Fruit fly (Drosophila melanogaster) Kc167 (cell line): ENCODE measurements around the gene CG14567.

Experiments
- Myc ChIP-seq: fragments of >200 bp; optimal IDR thresholded peaks from 2 replicates; lab custom pipeline; 2017; ENCODE audit warnings: missing external identifiers
- Sin3A ChIP-seq: fragments of >200 bp; optimal IDR thresholded peaks from 2 replicates; lab custom pipeline; 2018; ENCODE audit warnings: missing external identifiers
- h ChIP-seq: fragments of >200 bp; optimal IDR thresholded peaks from 3 replicates; lab custom pipeline; 2018; ENCODE audit warnings: missing external identifiers
- insv ChIP-seq: fragments of >200 bp; optimal IDR thresholded peaks from 3 replicates; lab custom pipeline; 2018; ENCODE audit warnings: missing external identifiers
- psq ChIP-seq: fragments of >200 bp; optimal IDR thresholded peaks from 2 replicates; lab custom pipeline; 2017; ENCODE audit warnings: missing external identifiers

dm6 chr3L:21728616-21729047 is 9.6 kb downstream of the CG14567 start, which contains the start of the genes CG11247 and Polr2H:
- TF ChIP-seq psq (lab: Kevin White, UChicago) (no peak), Sin3A (lab: Kevin White, UChicago) (no peak), Myc (no peak), h (no peak), insv (lab: Kevin White, UChicago) (no peak)
